Fruit fly (Drosophila melanogaster) whole organism, embryonic: ENCODE data around the gene hob.

Source experiments
- Atf3 ChIP-seq: fragments of 200-800 bp; sonication (Bioruptor generic); optimal IDR thresholded peaks from 3 replicates; lab custom pipeline; 2016; ENCODE audit warnings: missing biosample characterization, missing genetic modification characterization
- B-H2 ChIP-seq: fragments of 200-800 bp; sonication (Bioruptor generic); optimal IDR thresholded peaks from 2 replicates; lab custom pipeline; 2018; ENCODE audit warnings: missing biosample characterization, mild to moderate bottlenecking, missing genetic modification characterization
- Bdp1 ChIP-seq: fragments of 200-800 bp; sonication (Bioruptor generic); optimal IDR thresholded peaks from 3 replicates; lab custom pipeline; 2016; ENCODE audit warnings: missing biosample characterization, missing genetic modification characterization
- Bgb ChIP-seq: fragments of 200-800 bp; sonication (Bioruptor generic); IDR thresholded peaks from 2 replicates; pipeline ENCODE4 v1.3.6; 2022; ENCODE audit warnings: missing biosample characterization, missing genetic modification characterization; ENCODE audit not compliant: partially characterized antibody
- C15 ChIP-seq: fragments of 200-800 bp; sonication (Bioruptor generic); IDR thresholded peaks from 3 replicates; pipeline ENCODE4 v1.3.6; 2022; ENCODE audit warnings: missing biosample characterization, missing genetic modification characterization
- CG10267 ChIP-seq: fragments of 200-800 bp; sonication (Bioruptor generic); optimal IDR thresholded peaks from 2 replicates; lab custom pipeline; 2018; ENCODE audit warnings: missing biosample characterization, mild to moderate bottlenecking, missing genetic modification characterization, moderate library complexity
- CG12104 ChIP-seq: fragments of 200-800 bp; sonication (Bioruptor generic); optimal IDR thresholded peaks from 3 replicates; lab custom pipeline; 2016; ENCODE audit warnings: missing biosample characterization, missing genetic modification characterization
- CG12299 ChIP-seq: fragments of 200-800 bp; sonication (Bioruptor generic); optimal IDR thresholded peaks from 2 replicates; lab custom pipeline; 2018; ENCODE audit warnings: missing biosample characterization, mild to moderate bottlenecking, missing genetic modification characterization
- CG12942 ChIP-seq: fragments of 200-800 bp; sonication (Bioruptor generic); optimal IDR thresholded peaks from 3 replicates; lab custom pipeline; 2016; ENCODE audit warnings: missing biosample characterization, missing genetic modification characterization
- CG14014 ChIP-seq: fragments of 200-800 bp; sonication (Bioruptor generic); IDR thresholded peaks from 2 replicates; pipeline ENCODE4 v1.3.6; 2022; ENCODE audit warnings: missing biosample characterization, missing genetic modification characterization
- CG2129 ChIP-seq: fragments of 200-800 bp; sonication (Bioruptor generic); IDR thresholded peaks from 2 replicates; pipeline ENCODE4 v1.3.6; 2022; ENCODE audit warnings: missing biosample characterization, missing genetic modification characterization; ENCODE audit not compliant: partially characterized antibody
- CG31441 ChIP-seq: fragments of 200-800 bp; sonication (Bioruptor generic); IDR thresholded peaks from 2 replicates; pipeline ENCODE4 v1.3.6; 2022; ENCODE audit warnings: missing biosample characterization, missing genetic modification characterization
- CG42726 ChIP-seq: fragments of 200-800 bp; sonication (Bioruptor generic); IDR thresholded peaks from 2 replicates; pipeline ENCODE4 v1.3.6; 2022; ENCODE audit warnings: missing biosample characterization, missing genetic modification characterization; ENCODE audit not compliant: partially characterized antibody
- CG6272 ChIP-seq: fragments of 200-800 bp; sonication (Bioruptor generic); IDR thresholded peaks from 2 replicates; pipeline ENCODE4 v1.3.6; 2022; ENCODE audit warnings: missing biosample characterization, missing genetic modification characterization
- CG7271 ChIP-seq: fragments of 200-800 bp; sonication (Bioruptor generic); optimal IDR thresholded peaks from 2 replicates; lab custom pipeline; 2018; ENCODE audit warnings: missing biosample characterization, mild to moderate bottlenecking, missing genetic modification characterization, moderate library complexity
- CG7357 ChIP-seq: fragments of 200-800 bp; sonication (Bioruptor generic); IDR thresholded peaks from 3 replicates; pipeline ENCODE4 v1.3.6; 2022; ENCODE audit warnings: missing biosample characterization, missing genetic modification characterization
- CG7928 ChIP-seq: fragments of 200-800 bp; sonication (Bioruptor generic); optimal IDR thresholded peaks from 2 replicates; lab custom pipeline; 2017; ENCODE audit warnings: missing biosample characterization, mild to moderate bottlenecking, missing genetic modification characterization
- CG8478 ChIP-seq: fragments of >200 bp; optimal IDR thresholded peaks from 2 replicates; lab custom pipeline; 2018
- Dbx ChIP-seq: fragments of 200-800 bp; sonication (Bioruptor generic); IDR thresholded peaks from 3 replicates; pipeline ENCODE4 v1.3.6; 2022; ENCODE audit warnings: missing biosample characterization, missing genetic modification characterization
- Doc3 ChIP-seq: fragments of 200-800 bp; sonication (Bioruptor generic); IDR thresholded peaks from 3 replicates; pipeline ENCODE4 v1.3.6; 2022; ENCODE audit warnings: missing biosample characterization, missing genetic modification characterization; ENCODE audit not compliant: partially characterized antibody
- Drgx ChIP-seq: fragments of 200-800 bp; sonication (Bioruptor generic); IDR thresholded peaks from 2 replicates; pipeline ENCODE4 v1.3.6; 2022; ENCODE audit warnings: missing biosample characterization, missing genetic modification characterization
- Fer1 ChIP-seq: fragments of 200-800 bp; sonication (Bioruptor generic); optimal IDR thresholded peaks from 2 replicates; lab custom pipeline; 2017; ENCODE audit warnings: missing biosample characterization, mild to moderate bottlenecking, missing genetic modification characterization
- H15 ChIP-seq: fragments of 200-800 bp; sonication (Bioruptor generic); IDR thresholded peaks from 3 replicates; pipeline ENCODE4 v1.3.6; 2022; ENCODE audit warnings: missing biosample characterization, missing genetic modification characterization
- HLH4C ChIP-seq: fragments of 200-800 bp; sonication (Bioruptor generic); IDR thresholded peaks from 3 replicates; pipeline ENCODE4 v1.3.6; 2022; ENCODE audit warnings: missing biosample characterization, missing genetic modification characterization; ENCODE audit not compliant: partially characterized antibody
- Hmx ChIP-seq: fragments of 200-800 bp; sonication (Bioruptor generic); optimal IDR thresholded peaks from 2 replicates; lab custom pipeline; 2016; ENCODE audit warnings: missing biosample characterization, missing genetic modification characterization
- Sry-δ ChIP-seq: fragments of 200-800 bp; sonication (Bioruptor generic); optimal IDR thresholded peaks from 2 replicates; lab custom pipeline; 2016; ENCODE audit warnings: missing biosample characterization, missing genetic modification characterization
- abd-A ChIP-seq: fragments of 200-800 bp; sonication (Bioruptor generic); optimal IDR thresholded peaks from 3 replicates; lab custom pipeline; 2019; ENCODE audit warnings: missing biosample characterization, mild to moderate bottlenecking, missing genetic modification characterization, moderate library complexity
- al ChIP-seq: fragments of 200-800 bp; sonication (Bioruptor generic); IDR thresholded peaks from 2 replicates; pipeline ENCODE4 v1.3.6; 2022; ENCODE audit warnings: missing biosample characterization, missing genetic modification characterization
- ase ChIP-seq: fragments of 200-800 bp; sonication (Bioruptor generic); IDR thresholded peaks from 3 replicates; pipeline ENCODE4 v1.3.6; 2022; ENCODE audit warnings: missing biosample characterization, missing genetic modification characterization
- az2 ChIP-seq: fragments of 200-800 bp; sonication (Bioruptor generic); optimal IDR thresholded peaks from 3 replicates; lab custom pipeline; 2016; ENCODE audit warnings: missing biosample characterization, missing genetic modification characterization
- bab2 ChIP-seq: fragments of 200-800 bp; sonication (Bioruptor generic); optimal IDR thresholded peaks from 2 replicates; lab custom pipeline; 2016; ENCODE audit warnings: missing biosample characterization, missing genetic modification characterization
- chinmo ChIP-seq: fragments of 200-800 bp; sonication (Bioruptor generic); IDR thresholded peaks from 4 replicates; pipeline ENCODE4 v1.3.6; 2022; ENCODE audit warnings: missing biosample characterization, missing genetic modification characterization; ENCODE audit not compliant: partially characterized antibody
- chm ChIP-seq: fragments of 200-800 bp; sonication (Bioruptor generic); IDR thresholded peaks from 2 replicates; pipeline ENCODE4 v1.3.6; 2022; ENCODE audit warnings: missing biosample characterization, missing genetic modification characterization
- dimm ChIP-seq: fragments of 200-800 bp; sonication (Bioruptor generic); IDR thresholded peaks from 2 replicates; pipeline ENCODE4 v1.3.6; 2022; ENCODE audit warnings: missing biosample characterization, missing genetic modification characterization
- disco-r ChIP-seq: fragments of 200-800 bp; sonication (Bioruptor generic); optimal IDR thresholded peaks from 2 replicates; lab custom pipeline; 2016; ENCODE audit warnings: missing biosample characterization, missing genetic modification characterization
- ems ChIP-seq: fragments of 200-800 bp; sonication (Bioruptor generic); optimal IDR thresholded peaks from 3 replicates; lab custom pipeline; 2016; ENCODE audit warnings: missing biosample characterization, missing genetic modification characterization
- fu2 ChIP-seq: fragments of 200-800 bp; sonication (Bioruptor generic); optimal IDR thresholded peaks from 2 replicates; lab custom pipeline; 2016; ENCODE audit warnings: missing biosample characterization, missing genetic modification characterization
- hbn ChIP-seq: fragments of 200-800 bp; sonication (Bioruptor generic); IDR thresholded peaks from 2 replicates; pipeline ENCODE4 v1.3.6; 2022; ENCODE audit warnings: missing biosample characterization, missing genetic modification characterization; ENCODE audit not compliant: partially characterized antibody
- her ChIP-seq: fragments of 200-800 bp; sonication (Bioruptor generic); optimal IDR thresholded peaks from 2 replicates; lab custom pipeline; 2016; ENCODE audit warnings: missing biosample characterization, missing genetic modification characterization
- ind ChIP-seq: fragments of 200-800 bp; sonication (Bioruptor generic); optimal IDR thresholded peaks from 3 replicates; lab custom pipeline; 2016; ENCODE audit warnings: missing biosample characterization, missing genetic modification characterization
- lab ChIP-seq: fragments of 200-800 bp; sonication (Bioruptor generic); optimal IDR thresholded peaks from 3 replicates; lab custom pipeline; 2017; ENCODE audit warnings: missing biosample characterization, missing genetic modification characterization, mild to moderate bottlenecking, moderate library complexity, missing genetic modification reagents
- otp ChIP-seq: fragments of 200-800 bp; sonication (Bioruptor generic); IDR thresholded peaks from 3 replicates; pipeline ENCODE4, ENCODE4 v1.3.6; 2022; ENCODE audit warnings: missing biosample characterization, missing genetic modification characterization
- ranshi ChIP-seq: fragments of 200-800 bp; sonication (Bioruptor generic); IDR thresholded peaks from 2 replicates; pipeline ENCODE4 v1.3.6; 2022; ENCODE audit warnings: missing biosample characterization, missing genetic modification characterization
- sens ChIP-seq: fragments of 200-800 bp; sonication (Bioruptor generic); peaks from one replicate; lab custom pipeline; 2016; ENCODE audit warnings: missing biosample characterization, missing genetic modification characterization
- sisA ChIP-seq: fragments of 200-800 bp; sonication (Bioruptor generic); IDR thresholded peaks from 2 replicates; pipeline ENCODE4 v1.3.6; 2022; ENCODE audit warnings: missing biosample characterization, missing genetic modification characterization
- slou ChIP-seq: fragments of 200-800 bp; sonication (Bioruptor generic); optimal IDR thresholded peaks from 3 replicates; lab custom pipeline; 2016; ENCODE audit warnings: missing biosample characterization, missing genetic modification characterization
- tgo ChIP-seq: fragments of 200-800 bp; sonication (Bioruptor generic); IDR thresholded peaks from 3 replicates; pipeline ENCODE4 v1.3.6; 2022; ENCODE audit warnings: missing biosample characterization, missing genetic modification characterization
- tio ChIP-seq: fragments of 200-800 bp; sonication (Bioruptor generic); optimal IDR thresholded peaks from 2 replicates; lab custom pipeline; 2017; ENCODE audit warnings: missing biosample characterization, missing genetic modification characterization, inconsistent platforms
- tup ChIP-seq: fragments of 200-800 bp; sonication (Bioruptor generic); optimal IDR thresholded peaks from 2 replicates; lab custom pipeline; 2016; ENCODE audit warnings: missing biosample characterization, mild to moderate bottlenecking, missing genetic modification characterization, moderate library complexity
- wdn ChIP-seq: fragments of 200-800 bp; sonication (Bioruptor generic); IDR thresholded peaks from 2 replicates; pipeline ENCODE4 v1.3.6; 2022; ENCODE audit warnings: missing biosample characterization, missing genetic modification characterization

The hob gene

DNA sequence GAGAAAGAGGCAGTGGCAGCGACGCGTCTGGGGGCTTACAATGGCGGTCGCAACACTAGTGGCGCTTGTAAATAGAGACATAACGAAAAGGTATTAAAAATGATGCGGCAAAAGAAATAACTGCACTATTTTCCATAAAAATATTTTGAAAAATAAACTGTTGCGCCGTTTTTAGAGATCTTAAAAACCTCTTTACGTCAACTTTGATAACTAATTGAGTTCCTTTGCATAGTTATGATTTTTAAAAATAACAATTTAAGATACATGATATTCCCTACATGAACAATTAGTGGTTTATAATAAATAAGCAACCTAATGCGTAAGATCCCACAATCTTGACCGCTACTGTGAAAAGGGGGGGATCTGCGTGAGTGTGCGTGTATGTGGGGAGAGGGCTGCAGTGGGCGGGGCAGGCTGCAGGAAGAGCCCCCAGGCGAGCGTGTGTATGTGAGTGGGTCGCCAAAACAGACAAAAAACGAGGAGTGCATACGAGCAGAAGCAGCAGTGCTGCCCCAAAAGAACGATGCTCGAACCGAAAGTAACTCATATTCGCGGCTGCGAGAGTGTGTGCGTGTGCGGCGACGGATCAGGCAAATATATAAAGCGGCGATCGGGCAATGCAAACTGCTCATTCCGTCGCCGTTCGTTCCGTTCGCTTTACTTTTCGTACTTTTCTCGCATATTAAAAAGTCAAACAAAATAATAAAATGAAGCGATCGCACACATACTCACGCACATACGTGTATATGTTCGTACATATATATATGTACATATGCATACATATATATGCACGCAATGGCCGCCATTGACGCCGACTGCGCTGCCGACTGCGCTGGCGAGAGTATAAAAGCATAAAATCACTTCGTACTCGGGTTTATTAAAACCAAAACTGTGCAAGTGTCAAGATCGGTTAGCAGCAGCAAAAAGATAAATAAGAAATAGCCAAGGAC, 30.3 kb upstream of the hob start (continued):
- TF ChIP-seq chinmo (GFP tag; lab: Robert Waterston, UW) = 0 out of 4 replicates have a peak, but pooled peaks have one; percentile 3
- no peak for TF ChIP-seq H15 (GFP tag; lab: Robert Waterston, UW)
- no peak for TF ChIP-seq CG42726 (GFP tag; lab: Robert Waterston, UW)
- TF ChIP-seq CG12942 (GFP tag; lab: Kevin White, UChicago) = no peak
- TF ChIP-seq Hmx (GFP tag; lab: Kevin White, UChicago) = peak; percentile 2
- TF ChIP-seq CG14014 (GFP tag; lab: Robert Waterston, UW) = no peak
- no peak for TF ChIP-seq CG7271
- TF ChIP-seq abd-A (tag; lab: Kevin White, UChicago) = no peak
- TF ChIP-seq C15 (GFP tag; lab: Robert Waterston, UW) = no peak
- TF ChIP-seq CG2129 (GFP tag; lab: Robert Waterston, UW) = no peak
- peak; percentile 71 for TF ChIP-seq tio
- TF ChIP-seq fu2 (GFP tag; lab: Kevin White, UChicago) = no peak
- no peak for TF ChIP-seq ranshi (GFP tag; lab: Robert Waterston, UW)
- TF ChIP-seq Fer1 = no peak
- TF ChIP-seq az2 (GFP tag; lab: Kevin White, UChicago) = peak; percentile 56
- TF ChIP-seq lab (GFP tag; lab: Kevin White, UChicago) = peak; percentile 21
- no peak for TF ChIP-seq otp (GFP tag; lab: Robert Waterston, UW)
- TF ChIP-seq hbn (GFP tag; lab: Robert Waterston, UW) = no peak
- no peak for TF ChIP-seq Dbx (GFP tag; lab: Robert Waterston, UW)
- TF ChIP-seq chm = no peak
- TF ChIP-seq CG8478 = no peak
- no peak for TF ChIP-seq bab2 (GFP tag; lab: Kevin White, UChicago)
- TF ChIP-seq ind = peak; percentile 45
- no peak for TF ChIP-seq Doc3
- TF ChIP-seq ase (GFP tag; lab: Robert Waterston, UW) = no peak
- no peak for TF ChIP-seq sisA (GFP tag; lab: Robert Waterston, UW)
- TF ChIP-seq al (GFP tag; lab: Robert Waterston, UW) = no peak
- TF ChIP-seq dimm (GFP tag; lab: Robert Waterston, UW) = no peak
- 0 out of 3 replicates have a peak, but pooled peaks have one; percentile 46 for TF ChIP-seq CG7357 (GFP tag; lab: Robert Waterston, UW)
- peak; percentile 79 for TF ChIP-seq Drgx
- no peak for TF ChIP-seq Bdp1 (GFP tag; lab: Kevin White, UChicago)
- TF ChIP-seq Sry-δ = no peak
- no peak for TF ChIP-seq sens (GFP tag; lab: Kevin White, UChicago)
- TF ChIP-seq CG7928 (GFP tag; lab: Kevin White, UChicago) = no peak
- TF ChIP-seq disco-r = no peak
- TF ChIP-seq Atf3 = no peak
- TF ChIP-seq slou (GFP tag; lab: Kevin White, UChicago) = no peak
- TF ChIP-seq CG6272 (GFP tag; lab: Robert Waterston, UW) = no peak
- TF ChIP-seq her (GFP tag; lab: Kevin White, UChicago) = no peak
- TF ChIP-seq CG12299 (tag; lab: Kevin White, UChicago) = no peak
- peak; percentile 0 for TF ChIP-seq CG10267 (tag; lab: Kevin White, UChicago)
- no peak for TF ChIP-seq ems (GFP tag; lab: Kevin White, UChicago)
- no peak for TF ChIP-seq HLH4C (GFP tag; lab: Robert Waterston, UW)
- 0 out of 3 replicates have a peak, but pooled peaks have one; percentile 31 for TF ChIP-seq tgo (GFP tag; lab: Robert Waterston, UW)
- no peak for TF ChIP-seq wdn (GFP tag; lab: Robert Waterston, UW)
- no peak for TF ChIP-seq Bgb
- TF ChIP-seq CG12104 = peak; percentile 4
- TF ChIP-seq B-H2 = no peak
- peak; percentile 54; the same call in 1 of the 2 replicates for TF ChIP-seq CG31441 (GFP tag; lab: Robert Waterston, UW)
- TF ChIP-seq tup (GFP tag; lab: Kevin White, UChicago) = no peak
